Fruit fly (Drosophila melanogaster) whole organism, prepupa: ENCODE data around the gene CG46313.

Experiments used
- CG11294 ChIP-seq: fragments of 200-800 bp; sonication (Bioruptor generic); IDR thresholded peaks from 2 replicates; pipeline ENCODE4 v1.3.6; 2022; ENCODE audit warnings: missing biosample characterization, missing genetic modification characterization
- CG11762 ChIP-seq: fragments of 200-800 bp; sonication (Bioruptor generic); optimal IDR thresholded peaks from 3 replicates; lab custom pipeline; 2016; ENCODE audit warnings: missing biosample characterization, missing genetic modification characterization; ENCODE audit not compliant: insufficient read depth
- CG3919 ChIP-seq: fragments of 200-800 bp; sonication (Bioruptor generic); optimal IDR thresholded peaks from 3 replicates; lab custom pipeline; 2016; ENCODE audit warnings: missing biosample characterization, missing genetic modification characterization
- CG8319 ChIP-seq: fragments of 200-800 bp; sonication (Bioruptor generic); optimal IDR thresholded peaks from 3 replicates; lab custom pipeline; 2016; ENCODE audit warnings: missing biosample characterization, missing genetic modification characterization
- Ets21C ChIP-seq: fragments of 200-800 bp; sonication (Bioruptor generic); optimal IDR thresholded peaks from 3 replicates; lab custom pipeline; 2016; ENCODE audit warnings: missing biosample characterization, missing genetic modification characterization
- Ets96B ChIP-seq: fragments of 200-800 bp; optimal IDR thresholded peaks from 2 replicates; lab custom pipeline; 2019; ENCODE audit warnings: missing biosample characterization, mild to moderate bottlenecking, missing genetic modification characterization, moderate library complexity
- OdsH ChIP-seq: fragments of 200-800 bp; sonication (Bioruptor generic); optimal IDR thresholded peaks from 3 replicates; lab custom pipeline; 2016; ENCODE audit warnings: missing biosample characterization, missing genetic modification characterization
- Smox ChIP-seq: fragments of 200-800 bp; sonication (Bioruptor generic); optimal IDR thresholded peaks from 3 replicates; lab custom pipeline; 2016; ENCODE audit warnings: missing biosample characterization, missing genetic modification characterization
- achi ChIP-seq: fragments of 200-800 bp; sonication (Bioruptor generic); optimal IDR thresholded peaks from 3 replicates; lab custom pipeline; 2016; ENCODE audit warnings: missing biosample characterization, missing genetic modification characterization
- acj6 ChIP-seq: fragments of 200-800 bp; sonication (Bioruptor generic); optimal IDR thresholded peaks from 3 replicates; lab custom pipeline; 2016; ENCODE audit warnings: missing biosample characterization, missing genetic modification characterization
- cyc ChIP-seq: fragments of 200-800 bp; sonication (Bioruptor generic); optimal IDR thresholded peaks from 3 replicates; lab custom pipeline; 2016; ENCODE audit warnings: missing biosample characterization, missing genetic modification characterization
- esn ChIP-seq: fragments of 200-800 bp; sonication (Bioruptor generic); optimal IDR thresholded peaks from 2 replicates; lab custom pipeline; 2016; ENCODE audit warnings: missing biosample characterization, mild to moderate bottlenecking, missing genetic modification characterization, moderate library complexity
- pdm3 ChIP-seq: fragments of 200-800 bp; sonication (Bioruptor generic); optimal IDR thresholded peaks from 3 replicates; lab custom pipeline; 2016; ENCODE audit warnings: missing biosample characterization, missing genetic modification characterization

- TF ChIP-seq esn (no peak), OdsH (GFP tag; lab: Kevin White, UChicago) (no peak), CG8319 (GFP tag; lab: Kevin White, UChicago) (no peak), pdm3 (GFP tag; lab: Kevin White, UChicago) (no peak), cyc (GFP tag; lab: Kevin White, UChicago) (no peak), CG11294 (no peak), Ets21C (GFP tag; lab: Kevin White, UChicago) (no peak), CG11762 (GFP tag; lab: Kevin White, UChicago) (no peak), CG3919 (GFP tag; lab: Kevin White, UChicago) (peak; percentile 9), Smox (GFP tag; lab: Kevin White, UChicago) (no peak), acj6 (GFP tag; lab: Kevin White, UChicago) (no peak), achi (no peak), Ets96B (tag; lab: Kevin White, UChicago) (no peak)
These were observed 11.5 kb upstream of the CG46313 start, which contains the start of gene CG5521 for dm6 chr3R:26966794-26967323.
